Fruit fly (Drosophila melanogaster) whole organism, embryonic: ENCODE results near the gene phr6-4.
A peak's percentile ranks its signal among the peaks of the same experiment; 100 is the strongest.

ENCODE experiments used
- Atf6 ChIP-seq: fragments of 200-800 bp; sonication (Bioruptor generic); IDR thresholded peaks from 2 replicates; pipeline ENCODE4 v1.3.6; 2022; ENCODE audit warnings: missing biosample characterization, missing genetic modification characterization
- CG10431 ChIP-seq: fragments of 200-800 bp; sonication (Bioruptor generic); optimal IDR thresholded peaks from 3 replicates; lab custom pipeline; 2018; ENCODE audit warnings: missing biosample characterization, mild to moderate bottlenecking, missing genetic modification characterization
- CG10462 ChIP-seq: fragments of 200-800 bp; sonication (Bioruptor generic); optimal IDR thresholded peaks from 2 replicates; lab custom pipeline; 2016; ENCODE audit warnings: missing biosample characterization, missing genetic modification characterization
- CG11398 ChIP-seq: fragments of 200-800 bp; sonication (Bioruptor generic); optimal IDR thresholded peaks from 2 replicates; lab custom pipeline; 2016; ENCODE audit warnings: missing biosample characterization, missing genetic modification characterization
- CG11695 ChIP-seq: fragments of 200-800 bp; sonication (Bioruptor generic); IDR thresholded peaks from 3 replicates; pipeline ENCODE4 v1.3.6; 2022; ENCODE audit warnings: missing biosample characterization, missing genetic modification characterization
- CG11696 ChIP-seq: fragments of 200-800 bp; sonication (Bioruptor generic); IDR thresholded peaks from 2 replicates; pipeline ENCODE4 v1.3.6; 2022; ENCODE audit warnings: missing biosample characterization, missing genetic modification characterization
- CG13287 ChIP-seq: fragments of 200-800 bp; sonication (Bioruptor generic); IDR thresholded peaks from 2 replicates; pipeline ENCODE4 v1.3.6; 2022; ENCODE audit warnings: missing biosample characterization, missing genetic modification characterization; ENCODE audit not compliant: partially characterized antibody
- CG14014 ChIP-seq: fragments of 200-800 bp; sonication (Bioruptor generic); IDR thresholded peaks from 2 replicates; pipeline ENCODE4 v1.3.6; 2022; ENCODE audit warnings: missing biosample characterization, missing genetic modification characterization
- CG15479 ChIP-seq: fragments of 200-800 bp; sonication (Bioruptor generic); optimal IDR thresholded peaks from 3 replicates; lab custom pipeline; 2019; ENCODE audit warnings: missing biosample characterization, mild to moderate bottlenecking, missing genetic modification characterization, moderate library complexity
- CG17328 ChIP-seq: fragments of 200-800 bp; sonication (Bioruptor generic); IDR thresholded peaks from 2 replicates; pipeline ENCODE4 v1.3.6; 2022; ENCODE audit warnings: missing biosample characterization, missing genetic modification characterization
- CG17802 ChIP-seq: fragments of 200-800 bp; sonication (Bioruptor generic); optimal IDR thresholded peaks from 2 replicates; lab custom pipeline; 2018; ENCODE audit warnings: missing biosample characterization, mild to moderate bottlenecking, missing genetic modification characterization, moderate library complexity
- CG2120 ChIP-seq: fragments of 200-800 bp; sonication (Bioruptor generic); optimal IDR thresholded peaks from 3 replicates; lab custom pipeline; 2016; ENCODE audit warnings: missing biosample characterization, missing genetic modification characterization
- CG2129 ChIP-seq: fragments of 200-800 bp; sonication (Bioruptor generic); IDR thresholded peaks from 2 replicates; pipeline ENCODE4 v1.3.6; 2022; ENCODE audit warnings: missing biosample characterization, missing genetic modification characterization; ENCODE audit not compliant: partially characterized antibody
- CG2889 ChIP-seq: fragments of 200-800 bp; sonication (Bioruptor generic); IDR thresholded peaks from 3 replicates; pipeline ENCODE4 v1.3.6; 2022; ENCODE audit warnings: missing biosample characterization, missing genetic modification characterization
- CG30431 ChIP-seq: fragments of 200-800 bp; sonication (Bioruptor generic); optimal IDR thresholded peaks from 2 replicates; lab custom pipeline; 2017; ENCODE audit warnings: missing biosample characterization, missing genetic modification characterization
- CG42726 ChIP-seq: fragments of 200-800 bp; sonication (Bioruptor generic); IDR thresholded peaks from 2 replicates; pipeline ENCODE4 v1.3.6; 2022; ENCODE audit warnings: missing biosample characterization, missing genetic modification characterization; ENCODE audit not compliant: partially characterized antibody
- CG4360 ChIP-seq: fragments of 200-800 bp; sonication (Bioruptor generic); IDR thresholded peaks from 2 replicates; pipeline ENCODE4 v1.3.6; 2022; ENCODE audit warnings: missing biosample characterization, missing genetic modification characterization
- CG6683 ChIP-seq: fragments of 200-800 bp; sonication (Bioruptor generic); optimal IDR thresholded peaks from 2 replicates; lab custom pipeline; 2017; ENCODE audit warnings: missing biosample characterization, mild to moderate bottlenecking, missing genetic modification characterization, missing genetic modification reagents
- CG7928 ChIP-seq: fragments of 200-800 bp; sonication (Bioruptor generic); optimal IDR thresholded peaks from 2 replicates; lab custom pipeline; 2017; ENCODE audit warnings: missing biosample characterization, mild to moderate bottlenecking, missing genetic modification characterization
- CG8089 ChIP-seq: fragments of 200-800 bp; sonication (Bioruptor generic); optimal IDR thresholded peaks from 3 replicates; lab custom pipeline; 2016; ENCODE audit warnings: missing biosample characterization, missing genetic modification characterization
- CG8478 ChIP-seq: fragments of >200 bp; optimal IDR thresholded peaks from 2 replicates; lab custom pipeline; 2018
- CG8924 ChIP-seq: fragments of 200-800 bp; optimal IDR thresholded peaks from 3 replicates; lab custom pipeline; 2019; ENCODE audit warnings: missing biosample characterization, mild to moderate bottlenecking, missing genetic modification characterization, moderate library complexity
- CG9437 ChIP-seq: fragments of 200-800 bp; sonication (Bioruptor generic); optimal IDR thresholded peaks from 2 replicates; lab custom pipeline; 2018; ENCODE audit warnings: missing biosample characterization, mild to moderate bottlenecking, missing genetic modification characterization
- CoRest ChIP-seq: fragments of 200-800 bp; sonication (Bioruptor generic); optimal IDR thresholded peaks from 3 replicates; lab custom pipeline; 2018; ENCODE audit warnings: missing biosample characterization, mild to moderate bottlenecking, missing genetic modification characterization, moderate library complexity
- Dip3 ChIP-seq: fragments of 200-800 bp; sonication (Bioruptor generic); optimal IDR thresholded peaks from 3 replicates; lab custom pipeline; 2016; ENCODE audit warnings: missing biosample characterization, missing genetic modification characterization
- GATAe ChIP-seq: fragments of 200-800 bp; sonication (Bioruptor generic); conservative IDR thresholded peaks from 2 replicates; pipeline ENCODE4 v1.3.6; 2022; ENCODE audit warnings: missing biosample characterization, missing genetic modification characterization
- HLH3B ChIP-seq: fragments of 200-800 bp; sonication (Bioruptor generic); IDR thresholded peaks from 2 replicates; pipeline ENCODE4 v1.3.6; 2022; ENCODE audit warnings: missing biosample characterization, missing genetic modification characterization
- HLH54F ChIP-seq: fragments of 200-800 bp; sonication (Bioruptor generic); optimal IDR thresholded peaks from 3 replicates; lab custom pipeline; 2016; ENCODE audit warnings: missing biosample characterization, missing genetic modification characterization
- Nf-YA ChIP-seq: fragments of 200-800 bp; sonication (Bioruptor generic); IDR thresholded peaks from 2 replicates; pipeline ENCODE4 v1.3.6; 2022; ENCODE audit warnings: missing biosample characterization, missing genetic modification characterization
- PHDP ChIP-seq: fragments of 200-800 bp; sonication (Bioruptor generic); optimal IDR thresholded peaks from 3 replicates; lab custom pipeline; 2018; ENCODE audit warnings: missing biosample characterization, mild to moderate bottlenecking, missing genetic modification characterization, moderate library complexity
- Ravus ChIP-seq: fragments of 200-800 bp; sonication (Bioruptor generic); IDR thresholded peaks from 2 replicates; pipeline ENCODE4 v1.3.6; 2022; ENCODE audit warnings: missing biosample characterization, missing genetic modification characterization
- Sry-δ ChIP-seq: fragments of 200-800 bp; sonication (Bioruptor generic); optimal IDR thresholded peaks from 2 replicates; lab custom pipeline; 2016; ENCODE audit warnings: missing biosample characterization, missing genetic modification characterization
- Xbp1 ChIP-seq: fragments of 200-800 bp; sonication (Bioruptor generic); optimal IDR thresholded peaks from 3 replicates; lab custom pipeline; 2016; ENCODE audit warnings: missing biosample characterization, mild to moderate bottlenecking, missing genetic modification characterization
- Xrp1 ChIP-seq: fragments of 200-800 bp; sonication (Bioruptor generic); IDR thresholded peaks from 2 replicates; pipeline ENCODE4 v1.3.6; 2022; ENCODE audit warnings: missing biosample characterization, missing genetic modification characterization
- ara ChIP-seq: fragments of 200-800 bp; sonication (Bioruptor generic); IDR thresholded peaks from 2 replicates; pipeline ENCODE4 v1.3.6; 2022; ENCODE audit warnings: missing biosample characterization, missing genetic modification characterization
- bbx ChIP-seq: fragments of 200-800 bp; sonication (Bioruptor generic); IDR thresholded peaks from 2 replicates; pipeline ENCODE4 v1.3.6; 2022; ENCODE audit warnings: missing biosample characterization, missing genetic modification characterization; ENCODE audit not compliant: partially characterized antibody
- caup ChIP-seq: fragments of 200-800 bp; sonication (Bioruptor generic); optimal IDR thresholded peaks from 3 replicates; lab custom pipeline; 2017; ENCODE audit warnings: missing biosample characterization, mild to moderate bottlenecking, missing genetic modification characterization, moderate library complexity; ENCODE audit not compliant: severe bottlenecking
- crp ChIP-seq, 2 experiments: fragments of 200-800 bp; sonication (Bioruptor generic); optimal IDR thresholded peaks; 2 replicates in 1 of 2; 3 replicates in 1 of 2; lab custom pipeline; 2017; ENCODE audit warnings: missing biosample characterization in 2 of 2, missing genetic modification characterization in 2 of 2, mild to moderate bottlenecking in 1 of 2, moderate library complexity in 1 of 2
- fru ChIP-seq: fragments of >200 bp; optimal IDR thresholded peaks from 2 replicates; lab custom pipeline; 2017
- ftz-f1 ChIP-seq: fragments of 200-800 bp; sonication (Bioruptor generic); optimal IDR thresholded peaks from 2 replicates; lab custom pipeline; 2016; ENCODE audit warnings: missing biosample characterization, missing genetic modification characterization
- hbn ChIP-seq: fragments of 200-800 bp; sonication (Bioruptor generic); IDR thresholded peaks from 2 replicates; pipeline ENCODE4 v1.3.6; 2022; ENCODE audit warnings: missing biosample characterization, missing genetic modification characterization; ENCODE audit not compliant: partially characterized antibody
- her ChIP-seq: fragments of 200-800 bp; sonication (Bioruptor generic); optimal IDR thresholded peaks from 2 replicates; lab custom pipeline; 2016; ENCODE audit warnings: missing biosample characterization, missing genetic modification characterization
- insv ChIP-seq, 2 experiments: fragments of 200-800 bp; sonication (Bioruptor generic); optimal IDR thresholded peaks; 3 replicates each; lab custom pipeline; 2016 to 2018; ENCODE audit warnings: missing biosample characterization in 2 of 2, missing genetic modification characterization in 2 of 2
- ken ChIP-seq: fragments of 200-800 bp; sonication (Bioruptor generic); IDR thresholded peaks from 3 replicates; pipeline ENCODE4 v1.3.6; 2022; ENCODE audit warnings: missing biosample characterization, missing genetic modification characterization
- klu ChIP-seq: fragments of 200-800 bp; sonication (Bioruptor generic); IDR thresholded peaks from 2 replicates; pipeline ENCODE4 v1.3.6; 2022; ENCODE audit warnings: missing biosample characterization, missing genetic modification characterization
- nerfin-1 ChIP-seq: fragments of 200-800 bp; sonication (Bioruptor generic); optimal IDR thresholded peaks from 3 replicates; lab custom pipeline; 2019; ENCODE audit warnings: missing biosample characterization, mild to moderate bottlenecking, missing genetic modification characterization, moderate library complexity
- nom ChIP-seq: fragments of 200-800 bp; sonication (Bioruptor generic); optimal IDR thresholded peaks from 2 replicates; lab custom pipeline; 2017; ENCODE audit warnings: missing biosample characterization, missing genetic modification characterization, mild to moderate bottlenecking, moderate library complexity, missing genetic modification reagents
- sima ChIP-seq: fragments of 200-800 bp; sonication (Bioruptor generic); optimal IDR thresholded peaks from 2 replicates; lab custom pipeline; 2016; ENCODE audit warnings: missing biosample characterization, missing genetic modification characterization
- tin ChIP-seq: fragments of 200-800 bp; sonication (Bioruptor generic); optimal IDR thresholded peaks from 3 replicates; lab custom pipeline; 2016; ENCODE audit warnings: missing biosample characterization, missing genetic modification characterization
- trem ChIP-seq: fragments of 200-800 bp; optimal IDR thresholded peaks from 3 replicates; lab custom pipeline; 2019; ENCODE audit warnings: missing biosample characterization, mild to moderate bottlenecking, missing genetic modification characterization, moderate library complexity
- tup ChIP-seq: fragments of 200-800 bp; sonication (Bioruptor generic); optimal IDR thresholded peaks from 2 replicates; lab custom pipeline; 2016; ENCODE audit warnings: missing biosample characterization, mild to moderate bottlenecking, missing genetic modification characterization, moderate library complexity
- zen ChIP-seq: fragments of 200-800 bp; sonication (Bioruptor generic); optimal IDR thresholded peaks from 3 replicates; lab custom pipeline; 2018; ENCODE audit warnings: missing biosample characterization, mild to moderate bottlenecking, missing genetic modification characterization, moderate library complexity

phr6-4 gene

dm6 chr2L:20638413-20638812, 7.2 kb downstream of the phr6-4 start (continued):
- TF ChIP-seq CG42726 (GFP tag; lab: Robert Waterston, UW) (0 out of 2 replicates have a peak, but pooled peaks have one; percentile 36), CG30431 (GFP tag; lab: Kevin White, UChicago) (no peak), ara (GFP tag; lab: Robert Waterston, UW) (no peak), her (no peak), fru (no peak), nerfin-1 (tag; lab: Kevin White, UChicago) (no peak), CG13287 (GFP tag; lab: Robert Waterston, UW) (peak; percentile 52; the same call in 1 of the 2 replicates), CG17802 (tag; lab: Kevin White, UChicago) (no peak), zen (tag; lab: Kevin White, UChicago) (no peak), CG8924 (no peak), crp (GFP tag; optimal IDR thresholded peaks at IDR 0.05; lab: Kevin White, UChicago) (peak in 1 of 2 experiments; percentile 52), CG8089 (GFP tag; lab: Kevin White, UChicago) (no peak), ftz-f1 (GFP tag; lab: Kevin White, UChicago) (no peak), Xbp1 (GFP tag; lab: Kevin White, UChicago) (no peak), insv (GFP tag; optimal IDR thresholded peaks at IDR 0.05; lab: Kevin White, UChicago) (no peak), CG14014 (no peak), CG2889 (GFP tag; lab: Robert Waterston, UW) (no peak), caup (GFP tag; lab: Kevin White, UChicago) (no peak), trem (tag; lab: Kevin White, UChicago) (peak; percentile 68), tup (GFP tag; lab: Kevin White, UChicago) (no peak), CG7928 (no peak), CG6683 (GFP tag; lab: Kevin White, UChicago) (no peak), CG15479 (GFP tag; lab: Kevin White, UChicago) (no peak), CG8478 (lab: Kevin White, UChicago) (no peak), CG17328 (no peak), GATAe (GFP tag; lab: Robert Waterston, UW) (no peak), Xrp1 (GFP tag; lab: Robert Waterston, UW) (no peak), CG11695 (no peak), tin (no peak), CG4360 (GFP tag; lab: Robert Waterston, UW) (no peak), CG10462 (GFP tag; lab: Kevin White, UChicago) (no peak), HLH3B (no peak), Dip3 (no peak), ken (GFP tag; lab: Robert Waterston, UW) (peak; percentile 43; the same call in 2 of the 3 replicates), Atf6 (GFP tag; lab: Robert Waterston, UW) (no peak), CG11696 (GFP tag; lab: Robert Waterston, UW) (no peak), CG2120 (no peak), sima (GFP tag; lab: Kevin White, UChicago) (no peak), Sry-δ (GFP tag; lab: Kevin White, UChicago) (peak; percentile 19), nom (no peak), Ravus (no peak), bbx (GFP tag; lab: Robert Waterston, UW) (peak; percentile 49), CG9437 (GFP tag; lab: Kevin White, UChicago) (no peak), PHDP (tag; lab: Kevin White, UChicago) (no peak), klu (no peak), HLH54F (GFP tag; lab: Kevin White, UChicago) (no peak), hbn (GFP tag; lab: Robert Waterston, UW) (no peak), CG2129 (no peak), Nf-YA (GFP tag; lab: Robert Waterston, UW) (no peak), CG10431 (GFP tag; lab: Kevin White, UChicago) (no peak), CoRest (peak; percentile 54), CG11398 (GFP tag; lab: Kevin White, UChicago) (no peak)
